Worm (Caenorhabditis elegans) whole organism, young adult: ENCODE data around the gene clec-181.

Source experiments
- B0261.1 ChIP-seq: sonication (generic microtip); optimal IDR thresholded peaks from 2 replicates; lab custom pipeline; 2016; ENCODE audit warnings: mild to moderate bottlenecking, missing genetic modification characterization, moderate library complexity, missing compliant biosample characterization
- B0336.3 ChIP-seq: fragments of 200-800 bp; sonication (Bioruptor generic); IDR thresholded peaks from 2 replicates; pipeline ENCODE4 v1.3.6; 2022; ENCODE audit warnings: missing genetic modification characterization, missing compliant biosample characterization
- C06A6.2 ChIP-seq: fragments of 200-800 bp; sonication (Bioruptor generic); conservative IDR thresholded peaks from 2 replicates; pipeline ENCODE4 v1.3.6; 2022; ENCODE audit warnings: missing genetic modification characterization, missing compliant biosample characterization
- F49E8.2 ChIP-seq: sonication (generic microtip); optimal IDR thresholded peaks from 3 replicates; lab custom pipeline; 2017; ENCODE audit warnings: missing genetic modification characterization, mild to moderate bottlenecking, missing compliant biosample characterization, antibody characterized with exemption, moderate library complexity; ENCODE audit not compliant: insufficient read depth
- F55B11.4 ChIP-seq: sonication (generic microtip); optimal IDR thresholded peaks from 2 replicates; lab custom pipeline; 2016; ENCODE audit warnings: missing compliant biosample characterization, missing genetic modification characterization, borderline replicate concordance; ENCODE audit not compliant: insufficient read depth
- K12H6.12 ChIP-seq: fragments of 200-800 bp; sonication (Bioruptor generic); optimal IDR thresholded peaks from 2 replicates; lab custom pipeline; 2018; ENCODE audit warnings: mild to moderate bottlenecking, missing genetic modification characterization, missing compliant biosample characterization
- Y53G8AR.9 ChIP-seq: fragments of 200-800 bp; sonication (Bioruptor generic); conservative IDR thresholded peaks from 2 replicates; pipeline ENCODE4 v1.3.6; 2022; ENCODE audit warnings: missing genetic modification reagents, missing genetic modification characterization, missing compliant biosample characterization
- attf-5 ChIP-seq: fragments of 200-800 bp; sonication (Bioruptor generic); optimal IDR thresholded peaks from 2 replicates; lab custom pipeline; 2018; ENCODE audit warnings: mild to moderate bottlenecking, missing genetic modification characterization, missing compliant biosample characterization
- bed-1 ChIP-seq: fragments of 200-800 bp; sonication (Bioruptor generic); IDR thresholded peaks from 2 replicates; pipeline ENCODE4 v1.3.6; 2022; ENCODE audit warnings: missing genetic modification reagents, missing genetic modification characterization, missing compliant biosample characterization
- cebp-1 ChIP-seq, 2 experiments: fragments of 200-800 bp in 1 of 2; sonication (Bioruptor generic) in 1 of 2; sonication (generic microtip) in 1 of 2; IDR thresholded peaks in 1 of 2; optimal IDR thresholded peaks in 1 of 2; 2 replicates each; pipeline versions ENCODE4 v1.3.6 to Lab custom; 2017 to 2022; ENCODE audit warnings: missing compliant biosample characterization in 2 of 2, missing genetic modification characterization in 2 of 2, mild to moderate bottlenecking in 1 of 2, missing genetic modification reagents in 1 of 2, moderate library complexity in 1 of 2
- chd-7 ChIP-seq: sonication (generic microtip); optimal IDR thresholded peaks from 2 replicates; lab custom pipeline; 2016; ENCODE audit warnings: mild to moderate bottlenecking, missing genetic modification characterization, moderate library complexity, missing compliant biosample characterization
- die-1 ChIP-seq: sonication (generic microtip); optimal IDR thresholded peaks from 2 replicates; lab custom pipeline; 2016; ENCODE audit warnings: missing genotype, mild to moderate bottlenecking, missing genetic modification characterization, missing compliant biosample characterization
- hmg-1.2 ChIP-seq: fragments of 200-800 bp; sonication (Bioruptor generic); IDR thresholded peaks from 2 replicates; pipeline ENCODE4 v1.3.6; 2022; ENCODE audit warnings: missing genetic modification reagents, missing genetic modification characterization, missing compliant biosample characterization
- lin-26 ChIP-seq: fragments of 200-800 bp; sonication (Bioruptor generic); IDR thresholded peaks from 2 replicates; pipeline ENCODE4 v1.3.6; 2022; ENCODE audit warnings: missing genetic modification reagents, missing genetic modification characterization, missing compliant biosample characterization
- lin-35 ChIP-seq, 3 experiments: fragments of 150-350 bp in 2 of 3; sonication (generic microtip) in 1 of 3; optimal IDR thresholded peaks; 2 replicates each; lab custom pipeline; 2014 to 2018; ENCODE audit warnings: missing biosample characterization in 3 of 3, missing genetic modification characterization in 3 of 3, missing genetic modification reagents in 3 of 3
- lin-40 ChIP-seq: sonication (generic microtip); optimal IDR thresholded peaks from 2 replicates; lab custom pipeline; 2016; ENCODE audit warnings: missing genetic modification characterization, mild to moderate bottlenecking, missing compliant biosample characterization, missing genotype, missing genetic modification reagents
- mcd-1 ChIP-seq: fragments of 200-800 bp; sonication (Bioruptor generic); IDR thresholded peaks from 2 replicates; pipeline ENCODE4 v1.3.6; 2022; ENCODE audit warnings: missing genetic modification reagents, missing genetic modification characterization, missing compliant biosample characterization
- mel-28 ChIP-seq: sonication (generic microtip); optimal IDR thresholded peaks from 2 replicates; lab custom pipeline; 2016; ENCODE audit warnings: borderline replicate concordance, mild to moderate bottlenecking, missing genetic modification characterization, missing compliant biosample characterization
- mes-4 ChIP-seq: sonication (generic microtip); optimal IDR thresholded peaks from 2 replicates; lab custom pipeline; 2016; ENCODE audit warnings: missing genotype, missing genetic modification characterization, missing compliant biosample characterization
- pha-4 ChIP-seq: fragments of 150-350 bp; sonication (generic microtip); optimal IDR thresholded peaks from 2 replicates; lab custom pipeline; 2014; ENCODE audit warnings: missing biosample characterization, missing genetic modification reagents, missing genetic modification characterization
- somi-1 ChIP-seq: fragments of 200-800 bp; sonication (Bioruptor generic); optimal IDR thresholded peaks from 2 replicates; lab custom pipeline; 2018; ENCODE audit warnings: mild to moderate bottlenecking, missing genetic modification characterization, missing compliant biosample characterization
- sptf-2 ChIP-seq: fragments of 200-800 bp; sonication (Bioruptor generic); optimal IDR thresholded peaks from 2 replicates; lab custom pipeline; 2018; ENCODE audit warnings: mild to moderate bottlenecking, missing genetic modification characterization, missing compliant biosample characterization
- tbx-9 ChIP-seq: sonication (generic microtip); optimal IDR thresholded peaks from 2 replicates; lab custom pipeline; 2016; ENCODE audit warnings: borderline replicate concordance, missing genetic modification characterization, inconsistent platforms, missing compliant biosample characterization
- unc-62 ChIP-seq: fragments of 150-350 bp; optimal IDR thresholded peaks from 2 replicates; lab custom pipeline; 2014; ENCODE audit warnings: missing biosample characterization, missing genetic modification reagents, missing genetic modification characterization
- xnd-1 ChIP-seq: sonication (generic microtip); optimal IDR thresholded peaks from 2 replicates; lab custom pipeline; 2016; ENCODE audit warnings: missing genotype, missing genetic modification reagents, missing genetic modification characterization, missing compliant biosample characterization
- zfh-2 ChIP-seq: fragments of 200-800 bp; sonication (Bioruptor generic); conservative IDR thresholded peaks from 2 replicates; pipeline ENCODE4 v1.3.6; 2022; ENCODE audit warnings: missing genetic modification reagents, missing genetic modification characterization, missing compliant biosample characterization
- zim-3 ChIP-seq: sonication (generic microtip); optimal IDR thresholded peaks from 2 replicates; lab custom pipeline; 2017; ENCODE audit warnings: mild to moderate bottlenecking, missing genetic modification characterization, moderate library complexity, missing compliant biosample characterization
- ztf-18 ChIP-seq: sonication (generic microtip); optimal IDR thresholded peaks from 2 replicates; lab custom pipeline; 2016; ENCODE audit warnings: missing genotype, mild to moderate bottlenecking, missing genetic modification characterization, missing compliant biosample characterization
- ztf-25 ChIP-seq: fragments of 200-800 bp; sonication (Bioruptor generic); IDR thresholded peaks from 2 replicates; pipeline ENCODE4 v1.3.6; 2022; ENCODE audit warnings: missing genetic modification reagents, missing genetic modification characterization, missing compliant biosample characterization
- ztf-3 ChIP-seq: fragments of 200-800 bp; sonication (Bioruptor generic); optimal IDR thresholded peaks from 2 replicates; lab custom pipeline; 2018; ENCODE audit warnings: mild to moderate bottlenecking, missing genetic modification characterization, missing compliant biosample characterization

clec-181 gene

DNA sequence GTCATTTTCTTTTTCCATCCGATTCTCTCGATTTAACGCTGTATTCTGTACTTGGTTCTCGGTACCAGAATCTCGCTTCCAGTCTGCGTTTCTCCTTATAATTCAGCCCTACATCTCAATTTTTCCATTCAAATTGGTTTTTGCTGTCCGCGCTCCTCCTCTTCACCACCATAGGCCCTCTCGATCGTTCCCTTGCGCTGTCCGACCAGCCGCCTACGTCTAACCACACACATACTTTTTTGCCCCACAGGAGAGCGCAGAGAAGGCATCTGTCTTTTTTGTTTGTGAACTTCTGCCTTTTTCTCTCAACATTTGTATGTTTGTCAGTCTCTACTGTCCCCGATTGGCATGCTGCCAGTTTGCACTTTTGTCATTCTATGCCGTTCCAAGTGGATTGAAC is 31.5 kb downstream of the clec-181 start, which contains the start of gene F42A9.11 (continued):
- peak; percentile 89 for TF ChIP-seq zfh-2 (GFP tag; lab: Robert Waterston, UW)
- no peak for TF ChIP-seq pha-4 (tag; lab: Kevin White, UChicago)
- peak; percentile 12 for TF ChIP-seq lin-40 (tag; lab: Kevin White, UChicago)
- no peak for TF ChIP-seq cebp-1 (GFP tag; IDR thresholded peaks at IDR 0.05; lab: Robert Waterston, UW)
- peak; percentile 31 for TF ChIP-seq cebp-1 (tag; optimal IDR thresholded peaks at IDR 0.05; lab: Kevin White, UChicago)
- no peak for TF ChIP-seq sptf-2
- TF ChIP-seq mcd-1 (GFP tag; lab: Robert Waterston, UW), result peak; percentile 35
- TF ChIP-seq hmg-1.2 (GFP tag; lab: Robert Waterston, UW), result no peak; the same call in 1 of the 2 replicates
- no peak for TF ChIP-seq ztf-3 (GFP tag; lab: Kevin White, UChicago)
- peak; percentile 14 for TF ChIP-seq die-1
- TF ChIP-seq mes-4 (tag; lab: Kevin White, UChicago), result no peak
- TF ChIP-seq lin-26 (GFP tag; lab: Robert Waterston, UW), result peak; percentile 62; the same call in 1 of the 2 replicates
- TF ChIP-seq, all 124 proteins: peak for 15

DNA sequence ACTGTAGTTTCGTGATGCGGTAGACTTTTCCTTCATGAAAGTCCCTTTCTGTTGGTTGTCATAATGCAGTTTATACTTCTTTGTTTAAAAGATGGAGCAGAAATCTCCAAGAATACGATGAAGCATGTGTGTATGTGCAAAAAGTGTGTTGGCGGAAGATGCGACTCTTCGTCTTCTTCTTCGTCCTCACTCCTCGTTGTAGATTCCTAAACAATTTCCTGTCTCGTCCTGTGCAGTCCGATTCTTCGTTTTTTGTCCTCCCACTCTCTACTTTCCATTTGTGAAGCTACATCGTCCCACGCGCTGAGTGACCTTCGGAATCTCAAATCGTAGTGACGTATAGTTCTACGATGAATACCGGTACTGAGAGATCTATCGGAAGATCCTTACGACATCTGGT is 32.4 kb downstream of the clec-181 start:
- TF ChIP-seq Y53G8AR.9 (GFP tag; lab: Robert Waterston, UW), result 0 out of 2 replicates have a peak, but pooled peaks have one; percentile 25
- TF ChIP-seq F55B11.4 (tag; lab: Kevin White, UChicago), result no peak
- no peak for TF ChIP-seq ztf-18
- no peak for TF ChIP-seq zim-3
- TF ChIP-seq, all 124 proteins: peak for 1

DNA sequence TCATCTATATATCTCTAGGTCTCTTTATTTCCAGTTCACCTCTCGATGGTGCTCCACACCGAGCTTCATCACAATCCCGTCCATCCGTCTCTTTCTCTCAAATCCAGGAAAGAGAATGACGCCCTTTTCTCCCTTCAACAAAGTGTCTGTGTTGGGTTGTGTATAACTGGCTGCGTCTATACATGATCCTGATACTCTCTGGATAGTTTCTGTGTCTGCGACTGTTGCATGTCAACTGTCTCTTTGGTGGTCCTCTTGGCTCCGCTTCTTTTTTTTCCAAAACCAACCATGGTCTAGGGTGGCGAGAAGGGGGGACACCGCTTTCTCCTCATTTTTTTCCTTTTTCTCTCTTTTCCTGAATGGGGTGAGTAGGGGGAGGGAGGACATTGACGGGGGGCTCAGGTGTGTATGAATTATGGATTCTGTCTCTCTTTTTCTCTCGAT is 33.8 kb downstream of the clec-181 start:
- TF ChIP-seq mel-28 (tag; lab: Kevin White, UChicago), result no peak
- TF ChIP-seq hmg-1.2 (GFP tag; lab: Robert Waterston, UW), result peak; percentile 58; the same call in 1 of the 2 replicates
- peak; percentile 53 for TF ChIP-seq chd-7 (tag; lab: Kevin White, UChicago)
- no peak for TF ChIP-seq bed-1 (GFP tag; lab: Robert Waterston, UW)
- TF ChIP-seq somi-1 (GFP tag; lab: Kevin White, UChicago), result peak; percentile 4
- TF ChIP-seq lin-35 (GFP tag; optimal IDR thresholded peaks at IDR 0.05; lab: Kevin White, UChicago), result peak in 1 of 3 experiments; percentile 73
- no peak for TF ChIP-seq cebp-1 (GFP tag; IDR thresholded peaks at IDR 0.05; lab: Robert Waterston, UW)
- peak; percentile 25 for TF ChIP-seq cebp-1 (tag; optimal IDR thresholded peaks at IDR 0.05; lab: Kevin White, UChicago)
- peak; percentile 23 for TF ChIP-seq attf-5 (GFP tag; lab: Kevin White, UChicago)
- peak; percentile 81 for TF ChIP-seq zfh-2 (GFP tag; lab: Robert Waterston, UW)
- no peak for TF ChIP-seq ztf-18
- 0 out of 2 replicates have a peak, but pooled peaks have one; percentile 21 for TF ChIP-seq mcd-1 (GFP tag; lab: Robert Waterston, UW)
- TF ChIP-seq K12H6.12 (tag; lab: Kevin White, UChicago), result peak; percentile 77

DNA sequence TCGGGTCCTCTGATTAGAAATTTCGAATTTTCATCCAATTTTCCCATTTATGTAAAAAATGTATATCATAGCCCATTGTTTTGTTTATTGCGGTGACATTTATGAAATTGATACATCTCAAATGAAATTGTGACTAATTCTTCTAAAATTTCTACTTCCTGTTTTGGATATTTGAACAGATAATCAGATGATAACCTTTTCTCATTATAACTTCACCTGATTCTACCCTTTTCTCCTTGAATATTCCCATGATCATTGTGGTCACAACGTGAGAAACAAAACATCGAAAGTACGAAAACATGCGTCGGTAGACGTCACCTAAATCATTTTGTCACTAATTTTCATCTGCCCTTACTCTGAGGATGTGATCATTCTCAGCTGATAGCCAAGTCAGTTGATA is 34.4 kb downstream of the clec-181 start:
- TF ChIP-seq xnd-1 (no peak), F49E8.2 (tag; lab: Kevin White, UChicago) (no peak), mcd-1 (GFP tag; lab: Robert Waterston, UW) (no peak), ztf-25 (no peak), C06A6.2 (GFP tag; lab: Robert Waterston, UW) (no peak), tbx-9 (tag; lab: Kevin White, UChicago) (no peak), B0336.3 (GFP tag; lab: Robert Waterston, UW) (no peak), B0261.1 (no peak), unc-62 (GFP tag; lab: Kevin White, UChicago) (no peak), pha-4 (tag; lab: Kevin White, UChicago) (no peak), lin-40 (tag; lab: Kevin White, UChicago) (no peak), cebp-1 (GFP tag; IDR thresholded peaks at IDR 0.05; lab: Robert Waterston, UW) (no peak), cebp-1 (tag; optimal IDR thresholded peaks at IDR 0.05; lab: Kevin White, UChicago) (no peak)
